Worm (Caenorhabditis elegans) whole organism, L2 larva: ENCODE results near the gene F56C9.3.

ENCODE experiments used
- C34F6.9 ChIP-seq: fragments of 150-350 bp; optimal IDR thresholded peaks from 2 replicates; lab custom pipeline; 2014; ENCODE audit warnings: missing biosample characterization, missing genetic modification characterization
- F13H6.1 ChIP-seq: sonication (generic microtip); optimal IDR thresholded peaks from 2 replicates; lab custom pipeline; 2016; ENCODE audit warnings: missing genetic modification characterization, missing compliant biosample characterization
- R02D3.7 ChIP-seq: fragments of 150-350 bp; optimal IDR thresholded peaks from 2 replicates; lab custom pipeline; 2014; ENCODE audit warnings: missing biosample characterization, missing genetic modification characterization
- alr-1 ChIP-seq: fragments of 150-350 bp; optimal IDR thresholded peaks from 2 replicates; lab custom pipeline; 2014; ENCODE audit warnings: missing biosample characterization, missing genetic modification characterization
- aly-2 ChIP-seq: fragments of 150-350 bp; optimal IDR thresholded peaks from 2 replicates; lab custom pipeline; 2014; ENCODE audit warnings: missing biosample characterization, missing genetic modification characterization
- ama-1 ChIP-seq: fragments of 150-350 bp; optimal IDR thresholded peaks from 2 replicates; lab custom pipeline; 2018; ENCODE audit warnings: inconsistent platforms
- ceh-16 ChIP-seq: fragments of 150-350 bp; optimal IDR thresholded peaks from 2 replicates; lab custom pipeline; 2014; ENCODE audit warnings: missing biosample characterization, missing genetic modification characterization
- crh-2 ChIP-seq: sonication (generic microtip); optimal IDR thresholded peaks from 2 replicates; lab custom pipeline; 2017; ENCODE audit warnings: missing biosample characterization, missing genetic modification characterization
- fos-1 ChIP-seq: fragments of 150-350 bp; optimal IDR thresholded peaks from 2 replicates; lab custom pipeline; 2014; ENCODE audit warnings: missing biosample characterization, missing genetic modification characterization
- gmeb-1 ChIP-seq: fragments of 150-350 bp; optimal IDR thresholded peaks from 2 replicates; lab custom pipeline; 2014; ENCODE audit warnings: missing biosample characterization, missing genetic modification characterization
- lin-11 ChIP-seq: fragments of 150-350 bp; sonication (generic microtip); optimal IDR thresholded peaks from 2 replicates; lab custom pipeline; 2014; ENCODE audit warnings: missing biosample characterization, missing genetic modification characterization, inconsistent platforms, mixed read lengths
- lin-39 ChIP-seq: fragments of 150-350 bp; optimal IDR thresholded peaks from 2 replicates; lab custom pipeline; 2014; ENCODE audit warnings: missing biosample characterization, missing genetic modification reagents, missing genetic modification characterization
- lsy-2 ChIP-seq, 2 experiments: fragments of 150-350 bp in 1 of 2; sonication (generic microtip) in 1 of 2; optimal IDR thresholded peaks; 2 replicates each; lab custom pipeline; 2014 to 2017; ENCODE audit warnings: missing biosample characterization in 2 of 2, missing genetic modification characterization in 2 of 2
- mab-5 ChIP-seq: fragments of 150-350 bp; optimal IDR thresholded peaks from 2 replicates; lab custom pipeline; 2014; ENCODE audit warnings: missing biosample characterization, missing genetic modification characterization
- mdl-1 ChIP-seq, 2 experiments: fragments of 150-350 bp in 1 of 2; sonication (generic microtip) in 1 of 2; optimal IDR thresholded peaks; 2 replicates each; lab custom pipeline; 2017; ENCODE audit warnings: missing biosample characterization in 2 of 2, missing genetic modification characterization in 2 of 2
- nhr-10 ChIP-seq: sonication (generic microtip); optimal IDR thresholded peaks from 2 replicates; lab custom pipeline; 2017; ENCODE audit warnings: missing biosample characterization, missing genetic modification characterization
- nhr-11 ChIP-seq: fragments of 150-350 bp; optimal IDR thresholded peaks from 2 replicates; lab custom pipeline; 2014; ENCODE audit warnings: missing biosample characterization, missing genetic modification characterization
- nhr-12 ChIP-seq: fragments of 150-350 bp; optimal IDR thresholded peaks from 2 replicates; lab custom pipeline; 2014; ENCODE audit warnings: missing biosample characterization, missing genetic modification characterization
- nhr-129 ChIP-seq: fragments of 150-350 bp; optimal IDR thresholded peaks from 2 replicates; lab custom pipeline; 2014; ENCODE audit warnings: missing biosample characterization, missing genetic modification characterization
- nhr-23 ChIP-seq: fragments of 150-350 bp; optimal IDR thresholded peaks from 2 replicates; lab custom pipeline; 2014; ENCODE audit warnings: missing biosample characterization, missing genetic modification reagents, missing genetic modification characterization
- nhr-25 ChIP-seq: fragments of 150-350 bp; sonication (generic microtip); optimal IDR thresholded peaks from 3 replicates; lab custom pipeline; 2014; ENCODE audit warnings: missing biosample characterization, missing genetic modification characterization
- nhr-6 ChIP-seq: fragments of 150-350 bp; optimal IDR thresholded peaks from 2 replicates; lab custom pipeline; 2014; ENCODE audit warnings: missing biosample characterization, missing genetic modification characterization
- nhr-77 ChIP-seq: fragments of 150-350 bp; optimal IDR thresholded peaks from 2 replicates; lab custom pipeline; 2014; ENCODE audit warnings: missing biosample characterization, missing genetic modification characterization
- sma-3 ChIP-seq: sonication (generic microtip); optimal IDR thresholded peaks from 2 replicates; lab custom pipeline; 2016; ENCODE audit warnings: missing genetic modification reagents, missing genetic modification characterization, missing compliant biosample characterization
- sma-9 ChIP-seq, 2 experiments: fragments of 150-350 bp in 1 of 2; sonication (generic microtip) in 1 of 2; optimal IDR thresholded peaks; 2 replicates each; lab custom pipeline; 2014 to 2016; ENCODE audit warnings: missing genetic modification characterization in 2 of 2, mild to moderate bottlenecking in 1 of 2, missing biosample characterization in 1 of 2, missing compliant biosample characterization in 1 of 2, missing genetic modification reagents in 1 of 2, moderate library complexity in 1 of 2
- snpc-4 ChIP-seq: fragments of 150-350 bp; optimal IDR thresholded peaks from 2 replicates; lab custom pipeline; 2014; ENCODE audit warnings: missing biosample characterization, missing genetic modification characterization
- unc-55 ChIP-seq: fragments of 150-350 bp; sonication (generic microtip); optimal IDR thresholded peaks from 3 replicates; lab custom pipeline; 2014; ENCODE audit warnings: missing biosample characterization, missing genetic modification reagents, missing genetic modification characterization
- unc-62 ChIP-seq: fragments of 150-350 bp; optimal IDR thresholded peaks from 2 replicates; lab custom pipeline; 2014; ENCODE audit warnings: missing biosample characterization, missing genetic modification reagents, missing genetic modification characterization
- zag-1 ChIP-seq: fragments of 150-350 bp; optimal IDR thresholded peaks from 2 replicates; lab custom pipeline; 2014; ENCODE audit warnings: missing biosample characterization, missing genetic modification characterization
- ztf-1 ChIP-seq: fragments of 200-800 bp; sonication (Bioruptor generic); conservative IDR thresholded peaks from 2 replicates; pipeline ENCODE4 v1.3.6; 2022; ENCODE audit warnings: missing genetic modification characterization, missing compliant biosample characterization
- ztf-4 ChIP-seq: fragments of 150-350 bp; optimal IDR thresholded peaks from 2 replicates; lab custom pipeline; 2014; ENCODE audit warnings: missing biosample characterization, missing genetic modification characterization

Gene F56C9.3

DNA sequence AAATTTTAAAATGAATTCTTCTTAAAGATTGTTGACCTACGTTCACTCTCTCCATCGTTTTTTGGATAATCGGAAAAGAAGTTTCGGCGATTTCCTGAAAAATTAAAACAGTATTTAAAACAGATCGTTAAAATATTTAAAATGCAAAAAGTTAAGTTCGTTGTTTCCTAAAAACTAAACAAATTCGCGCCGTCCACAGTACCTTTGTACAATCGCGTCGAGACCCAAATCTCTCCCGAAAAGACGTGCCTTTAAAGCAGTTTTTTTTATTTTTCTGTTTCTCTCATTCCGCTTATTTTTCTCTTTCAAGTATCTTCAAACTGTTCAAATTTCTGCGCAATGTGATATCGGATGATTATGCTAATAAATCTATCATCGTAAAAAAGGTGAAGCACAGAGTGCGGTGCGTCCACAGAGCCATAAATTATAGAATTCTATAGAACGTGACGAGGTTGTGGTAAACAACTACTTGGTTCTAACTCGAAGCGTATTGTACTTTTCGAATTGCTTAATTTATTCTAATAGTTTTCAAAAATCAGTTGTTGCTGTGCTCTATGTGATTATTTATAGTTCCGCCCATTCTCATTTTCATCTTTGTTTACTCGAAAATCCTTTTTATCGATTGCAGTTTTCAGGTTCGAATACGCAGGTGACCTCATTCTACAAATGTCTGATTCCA is at the start of gene F56C9.3, which contains the start of gene F56C9.6:
TSS of gene F56C9.3 (plus strand) at position 629 of the 679 bp plus-strand sequence.
TSS of gene F56C9.6 (minus strand) at position 112 of the 679 bp plus-strand sequence.
- TF ChIP-seq sma-3 (no peak), nhr-12 (tag; lab: Kevin White, UChicago) (no peak), R02D3.7 (tag; lab: Kevin White, UChicago) (no peak), nhr-23 (tag; lab: Kevin White, UChicago) (no peak), mab-5 (tag; lab: Kevin White, UChicago) (no peak), aly-2 (tag; lab: Kevin White, UChicago) (no peak), unc-62 (GFP tag; lab: Kevin White, UChicago) (no peak), nhr-10 (tag; lab: Kevin White, UChicago) (no peak), ztf-4 (tag; lab: Kevin White, UChicago) (no peak), zag-1 (tag; lab: Kevin White, UChicago) (no peak), snpc-4 (tag; lab: Kevin White, UChicago) (no peak)

DNA sequence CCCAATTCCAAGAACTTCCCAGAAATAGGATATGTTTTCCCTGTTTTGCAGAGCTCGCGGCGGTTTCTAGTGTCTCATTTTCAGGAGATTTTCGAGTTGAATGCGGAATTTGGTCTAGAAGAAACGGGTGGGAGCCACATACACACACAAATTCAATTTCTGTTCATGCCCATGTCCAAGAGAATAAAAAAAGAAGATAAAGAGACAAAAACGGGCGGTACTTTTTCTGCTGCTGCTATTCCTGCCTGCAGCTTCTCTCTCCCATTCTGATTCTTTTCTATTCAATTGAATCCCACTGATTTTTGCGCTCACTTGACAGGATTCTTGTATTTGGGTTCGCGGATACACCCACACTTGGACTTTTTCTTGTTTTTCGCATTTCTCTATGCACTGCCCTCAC is 48.5 kb upstream of the F56C9.3 start:
- no peak for TF ChIP-seq R02D3.7 (tag; lab: Kevin White, UChicago)
- no peak for TF ChIP-seq nhr-6

DNA sequence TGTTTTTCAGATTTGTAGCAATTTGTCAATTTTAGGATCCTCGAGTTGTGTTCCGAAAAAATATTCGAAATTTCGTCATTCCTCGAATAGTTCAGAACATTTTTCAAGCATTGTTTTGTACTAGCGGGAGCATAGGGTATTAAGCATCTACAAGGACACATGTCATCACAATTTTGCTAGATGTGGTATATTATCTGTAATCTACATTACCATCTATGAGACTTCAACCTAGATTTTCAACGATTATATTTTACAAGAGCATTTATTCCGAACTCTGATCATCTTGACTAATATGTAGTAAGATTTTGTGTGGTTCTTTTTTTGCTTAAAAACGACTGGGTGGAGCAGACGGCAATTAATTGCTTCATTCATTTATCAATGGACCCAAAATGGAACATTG is 48.1 kb upstream of the F56C9.3 start:
- TF ChIP-seq lin-39 (tag; lab: Kevin White, UChicago) (no peak), aly-2 (tag; lab: Kevin White, UChicago) (no peak), nhr-77 (tag; lab: Kevin White, UChicago) (no peak), sma-9 (GFP tag; optimal IDR thresholded peaks at IDR 0.05; lab: Kevin White, UChicago) (no peak), sma-9 (tag; optimal IDR thresholded peaks at IDR 0.05; lab: Kevin White, UChicago) (no peak), nhr-129 (tag; lab: Kevin White, UChicago) (no peak), nhr-11 (no peak), nhr-12 (tag; lab: Kevin White, UChicago) (no peak), mab-5 (tag; lab: Kevin White, UChicago) (no peak), ztf-1 (GFP tag; lab: Robert Waterston, UW) (no peak)

DNA sequence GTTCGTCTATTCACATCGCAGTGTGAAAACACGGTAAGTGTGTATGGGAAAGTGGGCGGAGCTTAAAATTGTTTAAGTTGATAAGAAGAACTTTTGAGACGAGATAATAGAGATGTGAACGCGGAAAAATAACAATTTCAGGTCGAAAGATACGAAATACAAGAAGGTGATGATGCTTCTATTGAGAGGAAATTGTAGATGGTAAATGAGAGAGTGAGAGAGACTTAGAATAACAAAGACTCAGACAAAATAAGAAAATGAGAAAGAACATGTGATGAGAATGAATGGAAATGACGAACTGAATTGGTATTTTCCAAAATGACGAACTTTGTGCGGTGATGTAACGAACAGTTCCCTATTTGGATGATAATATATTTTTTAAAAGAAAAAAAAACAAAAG is 40.0 kb upstream of the F56C9.3 start:
- TF ChIP-seq sma-3 = peak; percentile 12
- peak; percentile 13 for TF ChIP-seq nhr-25 (tag; lab: Kevin White, UChicago)
- TF ChIP-seq unc-62 (GFP tag; lab: Kevin White, UChicago) = no peak

DNA sequence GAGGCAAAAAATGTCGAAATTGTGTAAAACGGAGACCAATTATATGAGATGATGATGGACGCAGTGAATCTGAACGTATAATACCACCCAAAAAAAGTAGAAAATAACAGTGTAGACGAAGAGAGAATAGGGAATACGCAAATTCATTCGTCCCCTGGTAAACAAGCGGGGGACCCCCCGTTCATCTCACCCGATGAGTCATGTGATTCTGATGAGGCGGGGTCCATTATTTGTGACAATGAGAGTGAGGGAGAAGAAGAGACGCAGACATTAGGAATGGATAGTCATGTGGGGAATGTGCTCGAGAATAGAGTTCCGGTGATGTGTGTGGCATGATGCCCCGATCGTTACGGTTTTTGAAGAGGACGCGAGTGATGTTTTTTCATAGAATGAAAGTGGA is 39.0 kb upstream of the F56C9.3 start:
- TF ChIP-seq C34F6.9 (tag; lab: Kevin White, UChicago) = peak; percentile 81
- peak; percentile 86 for TF ChIP-seq nhr-129 (tag; lab: Kevin White, UChicago)
- TF ChIP-seq lsy-2 (tag; optimal IDR thresholded peaks at IDR 0.05; lab: Kevin White, UChicago) = peak in 1 of 2 experiments; percentile 61
- no peak for TF ChIP-seq ceh-16 (tag; lab: Kevin White, UChicago)
- peak; percentile 56 for TF ChIP-seq crh-2 (tag; lab: Kevin White, UChicago)
- no peak for TF ChIP-seq lin-11
- TF ChIP-seq lin-39 (tag; lab: Kevin White, UChicago) = no peak
- peak; percentile 59 for TF ChIP-seq nhr-25 (tag; lab: Kevin White, UChicago)
- no peak for TF ChIP-seq alr-1
- TF ChIP-seq fos-1 (tag; lab: Kevin White, UChicago) = peak; percentile 9
- peak in 1 of 2 experiments; percentile 25 for TF ChIP-seq mdl-1 (tag; optimal IDR thresholded peaks at IDR 0.05; lab: Kevin White, UChicago)
- peak; percentile 28 for TF ChIP-seq gmeb-1
- no peak for TF ChIP-seq snpc-4 (tag; lab: Kevin White, UChicago)
- TF ChIP-seq sma-9 (GFP tag; optimal IDR thresholded peaks at IDR 0.05; lab: Kevin White, UChicago) = peak; percentile 77
- TF ChIP-seq sma-9 (tag; optimal IDR thresholded peaks at IDR 0.05; lab: Kevin White, UChicago) = no peak
- peak; percentile 35 for TF ChIP-seq nhr-6
- TF ChIP-seq ama-1 (lab: Kevin White, UChicago) = peak; percentile 68
- peak; percentile 59 for TF ChIP-seq F13H6.1 (tag; lab: Kevin White, UChicago)
- peak; percentile 7 for TF ChIP-seq unc-55 (GFP tag; lab: Kevin White, UChicago)
- peak; percentile 41 for TF ChIP-seq sma-3
- TF ChIP-seq mab-5 (tag; lab: Kevin White, UChicago) = peak; percentile 70
